Fruit fly (Drosophila melanogaster): ENCODE results near the gene CG5250.

Gene CG5250

DNA sequence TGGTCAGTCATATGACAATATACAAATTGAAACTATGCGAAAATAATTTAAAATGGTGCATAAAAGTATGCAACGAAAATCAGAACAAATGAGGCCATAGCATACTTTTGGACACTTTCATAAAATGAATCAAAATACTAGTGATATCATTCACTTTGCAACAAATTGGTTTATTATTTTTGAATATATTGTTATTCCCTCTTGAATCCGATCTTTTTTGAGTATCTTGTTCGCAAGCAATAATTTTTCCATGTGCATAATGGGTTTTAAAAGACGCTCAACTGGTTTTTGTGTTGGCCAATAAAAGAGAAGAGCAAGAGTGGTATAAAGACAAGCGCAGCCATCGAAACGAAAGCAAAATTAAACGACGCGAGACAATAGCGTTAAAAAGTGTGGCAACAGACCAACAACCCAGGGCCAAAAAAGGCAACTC lies 41.3 kb downstream of the CG5250 start (continued):
- TF ChIP-seq CrebB (tag; optimal IDR thresholded peaks at IDR 0.05) (no peak), Ada2b (GFP tag; IDR thresholded peaks at IDR 0.05) (peak; percentile 25; the same call in 1 of the 2 replicates), CG15479 (GFP tag; optimal IDR thresholded peaks at IDR 0.05) (no peak), nmo (GFP tag; optimal IDR thresholded peaks at IDR 0.05) (no peak), Trl (optimal IDR thresholded peaks at IDR 0.05) (no peak), Trl (GFP tag; optimal IDR thresholded peaks at IDR 0.05) (no peak), CG13123 (GFP tag; optimal IDR thresholded peaks at IDR 0.05) (no peak), NFAT (GFP tag; IDR thresholded peaks at IDR 0.05) (no peak), Blimp-1 (GFP tag; optimal IDR thresholded peaks at IDR 0.05) (peak; percentile 16), nerfin-2 (GFP tag; IDR thresholded peaks at IDR 0.05; ENCODE audit: partially characterized antibody) (no peak), maf-S (GFP tag; optimal IDR thresholded peaks at IDR 0.05) (no peak), vnd (GFP tag; IDR thresholded peaks at IDR 0.05; ENCODE audit: partially characterized antibody) (no peak), CG2678 (tag; optimal IDR thresholded peaks at IDR 0.05) (peak; percentile 51), tup (GFP tag; optimal IDR thresholded peaks at IDR 0.05) (no peak), sr (GFP tag; IDR thresholded peaks at IDR 0.05) (no peak), CG7839 (tag; optimal IDR thresholded peaks at IDR 0.05) (peak; percentile 3), CG10274 (GFP tag; optimal IDR thresholded peaks at IDR 0.05) (no peak), PHDP (tag; optimal IDR thresholded peaks at IDR 0.05) (peak; percentile 26), CG9727 (GFP tag; optimal IDR thresholded peaks at IDR 0.05) (no peak), CG13424 (tag; optimal IDR thresholded peaks at IDR 0.05) (peak; percentile 63), CG2199 (GFP tag; IDR thresholded peaks at IDR 0.05) (no peak), Dip3 (GFP tag; optimal IDR thresholded peaks at IDR 0.05) (no peak), nau (GFP tag; optimal IDR thresholded peaks at IDR 0.05) (no peak), CG10147 (GFP tag; optimal IDR thresholded peaks at IDR 0.05) (peak; percentile 11), sd (tag; optimal IDR thresholded peaks at IDR 0.05) (no peak), bsh (GFP tag; optimal IDR thresholded peaks at IDR 0.05) (peak in 1 of 2 experiments; percentile 83), ewg (GFP tag; optimal IDR thresholded peaks at IDR 0.05) (no peak), Tbp (GFP tag; optimal IDR thresholded peaks at IDR 0.05) (no peak), klu (GFP tag; IDR thresholded peaks at IDR 0.05) (no peak), ems (GFP tag; optimal IDR thresholded peaks at IDR 0.05) (no peak), Aef1 (GFP tag; IDR thresholded peaks at IDR 0.05) (no peak), Sox100B (GFP tag; optimal IDR thresholded peaks at IDR 0.05) (no peak), esg (GFP tag; conservative IDR thresholded peaks at IDR 0.05) (0 out of 2 replicates have a peak, but pooled peaks have one; percentile 9), chn (GFP tag; optimal IDR thresholded peaks at IDR 0.05) (no peak), CG16863 (GFP tag; optimal IDR thresholded peaks at IDR 0.05) (no peak), hkb (optimal IDR thresholded peaks at IDR 0.05) (no peak), hkb (GFP tag; IDR thresholded peaks at IDR 0.05) (peak; percentile 40; the same call in 1 of the 2 replicates), Hsf (GFP tag; optimal IDR thresholded peaks at IDR 0.05) (peak; percentile 18), CG8359 (GFP tag; optimal IDR thresholded peaks at IDR 0.05; ENCODE audit: borderline replicate concordance) (no peak), Hmr (GFP tag; optimal IDR thresholded peaks at IDR 0.05) (peak; percentile 35), CG12391 (tag; optimal IDR thresholded peaks at IDR 0.05) (peak; percentile 19), Oli (tag; optimal IDR thresholded peaks at IDR 0.05) (peak; percentile 44), caup (GFP tag; optimal IDR thresholded peaks at IDR 0.05; ENCODE audit: severe bottlenecking) (no peak), CG18599 (GFP tag; optimal IDR thresholded peaks at IDR 0.05) (peak; percentile 4), Scr (GFP tag; IDR thresholded peaks at IDR 0.05; ENCODE audit: partially characterized antibody) (no peak), CG14667 (GFP tag; IDR thresholded peaks at IDR 0.05) (no peak), abd-A (tag; optimal IDR thresholded peaks at IDR 0.05) (peak; percentile 15), tx (GFP tag; optimal IDR thresholded peaks at IDR 0.05) (no peak), CG6791 (GFP tag; IDR thresholded peaks at IDR 0.05; ENCODE audit: partially characterized antibody) (no peak), NfI (GFP tag; optimal IDR thresholded peaks at IDR 0.05) (peak; percentile 30)
